Fruit fly (Drosophila melanogaster): ENCODE results near the gene mRpS18B.
A peak's percentile ranks its signal among the peaks of the same experiment; 100 is the strongest.

The mRpS18B gene

DNA sequence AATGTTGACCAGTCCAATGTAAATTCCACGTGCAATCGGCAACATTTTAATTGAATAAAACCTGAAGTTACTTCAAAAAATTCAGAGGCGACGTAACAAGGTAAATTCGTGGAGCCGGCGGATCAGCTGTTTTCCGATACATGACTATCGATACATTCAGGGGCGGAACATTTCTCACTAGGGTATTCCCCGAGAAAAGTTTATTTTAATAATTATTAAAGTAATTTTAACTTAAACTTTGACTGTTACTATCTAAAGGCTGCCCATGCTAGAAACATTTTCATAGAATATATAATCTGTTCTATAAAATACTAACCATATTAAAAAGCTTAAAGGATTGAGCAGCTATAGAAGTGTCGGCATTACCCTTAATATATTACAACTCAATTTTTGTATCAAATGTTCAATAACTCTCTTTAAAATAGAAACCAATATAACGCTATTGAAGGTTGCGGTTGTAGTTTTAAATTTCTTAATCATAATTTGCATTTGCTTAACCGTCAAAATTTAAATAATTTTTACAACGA, at the start of gene mRpS18B, which contains the start of gene Kua:
TSS of gene mRpS18B (minus strand) at position 149 of the 527 bp plus-strand sequence.
TSS of gene Kua (plus strand) at position 477 of the 527 bp plus-strand sequence.
- no peak for TF ChIP-seq CTCF (optimal IDR thresholded peaks at IDR 0.05)
- no peak for TF ChIP-seq CG8478 (optimal IDR thresholded peaks at IDR 0.05)

DNA sequence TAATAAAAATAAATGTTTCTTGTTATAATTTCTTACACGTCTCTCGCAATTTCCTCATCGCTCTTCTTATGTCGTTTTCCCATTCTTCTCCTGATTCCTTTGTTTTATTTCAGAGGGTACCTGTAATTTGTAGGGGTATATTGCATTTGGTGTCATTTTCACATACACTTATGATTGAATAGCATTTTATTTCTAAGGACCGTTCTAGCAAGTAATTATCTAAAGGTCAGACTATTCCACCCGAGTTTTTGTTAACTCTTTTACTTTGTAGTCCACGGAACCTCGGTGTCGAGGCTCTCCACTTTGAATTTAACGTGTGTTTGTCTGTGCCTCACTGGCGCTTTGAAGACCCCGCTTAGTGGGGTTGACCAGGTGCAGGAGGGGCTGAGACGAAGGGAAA, 49.2 kb upstream of the mRpS18B start:
- TF ChIP-seq CTCF (optimal IDR thresholded peaks at IDR 0.05) (no peak), CG8478 (optimal IDR thresholded peaks at IDR 0.05) (no peak)

DNA sequence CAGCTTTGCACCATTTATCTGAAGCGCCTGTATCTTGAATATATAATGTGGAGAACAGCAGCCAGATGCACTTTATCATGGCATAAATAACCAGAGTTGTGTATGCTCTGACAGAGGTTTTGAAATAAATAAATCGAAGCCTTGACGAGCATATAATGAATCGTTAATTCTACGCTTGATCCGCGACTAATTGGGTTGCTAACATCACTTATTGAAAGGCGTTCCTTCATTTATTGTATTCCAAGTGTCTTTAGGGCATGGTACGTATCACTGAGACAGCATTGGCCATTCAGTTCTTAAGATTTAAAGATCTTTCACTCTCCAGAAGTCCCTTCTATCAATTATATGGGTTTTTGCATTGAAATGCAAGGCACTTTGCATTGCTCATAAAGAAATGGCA, 37.8 kb upstream of the mRpS18B start, which contains the start of gene CG10651:
TSS of gene CG10651 (minus strand) at position 101 of the 400 bp plus-strand sequence.
- TF ChIP-seq CG8478 (optimal IDR thresholded peaks at IDR 0.05) (no peak), CTCF (optimal IDR thresholded peaks at IDR 0.05) (no peak)

dm6 chr2L:20121233-20121551, 24.1 kb upstream of the mRpS18B start:
- TF ChIP-seq CG8478 (optimal IDR thresholded peaks at IDR 0.05) (no peak), CTCF (optimal IDR thresholded peaks at IDR 0.05) (no peak)

DNA sequence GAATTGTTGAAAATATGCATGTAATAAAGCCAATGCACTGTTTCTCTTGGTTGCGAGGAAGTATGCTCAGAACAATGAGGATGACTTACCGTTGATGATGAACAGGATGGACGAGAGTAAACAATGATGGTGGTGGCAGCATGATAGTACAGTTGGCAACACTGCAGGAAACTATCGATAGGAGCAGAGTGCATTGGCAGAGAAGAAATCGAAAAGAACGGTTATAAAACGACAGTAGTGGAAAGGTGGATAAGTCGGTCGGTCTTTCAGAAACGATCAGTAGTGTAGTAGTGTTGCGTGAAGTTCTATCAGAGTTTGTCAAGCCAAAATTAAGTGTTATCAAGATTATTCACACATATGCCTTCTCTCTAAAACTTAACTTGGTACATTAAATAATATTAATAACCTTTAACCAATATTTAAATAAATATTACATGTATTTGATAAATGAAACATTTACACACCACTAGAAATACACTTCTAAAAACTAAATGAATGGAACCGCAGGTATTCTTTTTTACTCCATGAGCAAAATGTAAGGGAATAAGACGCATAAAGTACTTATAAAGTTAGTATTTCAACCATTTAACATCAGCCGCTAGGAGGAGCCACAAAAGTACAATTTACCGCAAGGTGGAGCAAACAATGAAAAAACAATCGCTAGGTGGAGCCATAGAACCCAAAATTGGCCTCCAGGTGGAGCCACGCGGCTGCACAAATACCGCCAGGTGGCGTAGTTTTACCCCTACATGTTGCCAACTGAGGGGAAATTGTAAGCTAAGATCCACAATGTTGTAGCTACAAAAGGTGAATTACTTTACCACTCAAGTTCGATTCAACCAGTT, 23.6 kb upstream of the mRpS18B start:
- TF ChIP-seq CG8478 (optimal IDR thresholded peaks at IDR 0.05) (no peak), CTCF (optimal IDR thresholded peaks at IDR 0.05) (peak; percentile 100)

DNA sequence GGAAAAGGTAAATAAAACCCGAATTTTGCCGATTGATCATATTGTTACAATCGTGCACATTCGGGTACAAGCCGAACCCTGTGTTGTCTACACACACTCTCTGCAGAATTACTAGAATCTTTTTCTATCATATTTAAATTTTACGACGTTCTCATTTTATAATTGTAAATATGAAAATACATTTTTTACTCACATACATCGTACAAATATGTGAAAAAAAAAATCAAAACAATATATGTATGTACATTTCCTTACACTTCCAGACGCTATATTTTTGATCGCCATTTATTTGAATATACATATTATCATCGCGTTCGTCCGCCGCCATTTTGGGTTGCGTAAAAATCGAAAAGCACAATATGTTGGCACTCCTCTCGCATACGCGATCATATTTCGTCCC, 20.7 kb upstream of the mRpS18B start:
- no peak for TF ChIP-seq CG8478 (optimal IDR thresholded peaks at IDR 0.05)
- no peak for TF ChIP-seq CTCF (optimal IDR thresholded peaks at IDR 0.05)

DNA sequence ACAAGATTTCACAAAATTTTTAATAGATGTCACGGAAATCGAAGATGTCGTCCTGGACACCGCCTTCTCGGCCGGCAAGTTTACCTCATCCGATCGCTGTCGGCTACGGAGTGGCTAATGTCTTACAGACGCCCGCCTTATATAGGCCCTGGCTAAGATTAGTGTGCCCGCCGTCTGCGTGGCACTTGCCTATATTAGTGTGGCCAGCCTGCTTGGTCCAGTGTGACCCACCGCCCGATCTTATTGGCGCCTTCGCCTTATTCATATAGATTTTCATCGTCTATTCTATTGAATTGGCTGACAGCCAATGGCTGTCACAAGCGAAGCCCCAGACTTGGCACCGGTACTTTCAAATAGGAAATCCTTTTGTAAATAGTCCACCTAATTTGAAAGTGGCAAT, 18.8 kb upstream of the mRpS18B start:
- TF ChIP-seq CTCF (optimal IDR thresholded peaks at IDR 0.05), result no peak

dm6 chr2L:20106595-20106994, 9.5 kb upstream of the mRpS18B start:
- no peak for TF ChIP-seq CG8478 (optimal IDR thresholded peaks at IDR 0.05)
- peak; percentile 72 to 80 for TF ChIP-seq CTCF (optimal IDR thresholded peaks at IDR 0.05)

dm6 chr2L:20104526-20104925, 7.5 kb upstream of the mRpS18B start:
- no peak for TF ChIP-seq CG8478 (optimal IDR thresholded peaks at IDR 0.05)
- no peak for TF ChIP-seq CTCF (optimal IDR thresholded peaks at IDR 0.05)

DNA sequence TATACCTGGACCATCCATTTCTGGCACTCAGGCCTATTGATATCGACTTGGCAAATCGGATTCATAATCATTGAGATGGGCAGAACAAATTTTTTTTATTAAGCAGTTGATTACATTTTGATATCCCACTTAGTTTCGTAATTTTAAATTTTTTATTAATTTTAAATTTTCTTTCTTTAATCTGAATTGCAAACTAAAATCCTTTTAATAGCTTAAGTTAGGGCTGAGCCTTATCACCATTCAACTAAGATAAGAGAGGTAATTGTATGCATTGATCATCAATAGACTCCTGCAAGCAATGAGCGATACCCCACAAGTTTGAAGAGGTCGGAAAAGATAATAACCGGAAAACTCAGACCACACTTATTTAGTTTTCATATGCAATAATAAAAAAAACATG, 7.0 kb upstream of the mRpS18B start, which contains the start of gene CG13970:
TSS of gene CG13970 (minus strand) at position 101 of the 400 bp plus-strand sequence.
- TF ChIP-seq CG8478 (optimal IDR thresholded peaks at IDR 0.05) (no peak), CTCF (optimal IDR thresholded peaks at IDR 0.05) (no peak)

- no peak for TF ChIP-seq CG8478 (optimal IDR thresholded peaks at IDR 0.05)
- TF ChIP-seq CTCF (optimal IDR thresholded peaks at IDR 0.05), result peak in 1 of 2 experiments; percentile 2
These were observed 1.1 kb upstream of the mRpS18B start for dm6 chr2L:20098194-20098593.

- TF ChIP-seq CTCF (optimal IDR thresholded peaks at IDR 0.05) (no peak), CG8478 (optimal IDR thresholded peaks at IDR 0.05) (no peak)
These were observed 720 bp upstream of the mRpS18B start for dm6 chr2L:20097773-20098172.

- TF ChIP-seq CG8478 (optimal IDR thresholded peaks at IDR 0.05) (no peak), CTCF (optimal IDR thresholded peaks at IDR 0.05) (no peak)
These were observed 3.3 kb downstream of the mRpS18B start, which contains the start of the genes Taf13 and nesd for dm6 chr2L:20093794-20094193. Gene Taf13, minus strand, starts transcription at chr2L:20093849. Gene nesd, plus strand, starts transcription at chr2L:20093972.

dm6 chr2L:20091094-20091679, 5.9 kb downstream of the mRpS18B start, which contains the start of the genes CG10747 and Pyroxd1:
Gene CG10747, minus strand, starts transcription at chr2L:20091348.
Gene Pyroxd1, plus strand, starts transcription at chr2L:20091435.
- TF ChIP-seq CTCF (optimal IDR thresholded peaks at IDR 0.05) (no peak), CG8478 (optimal IDR thresholded peaks at IDR 0.05) (no peak)

- TF ChIP-seq CTCF (optimal IDR thresholded peaks at IDR 0.05), result no peak
- TF ChIP-seq CG8478 (optimal IDR thresholded peaks at IDR 0.05), result no peak
These were observed 10.6 kb downstream of the mRpS18B start for dm6 chr2L:20086295-20087096.
